Worm (Caenorhabditis elegans) whole organism, mixed stage, embryonic: ENCODE results near the gene fbxb-106.

Experiments
- elt-1 ChIP-seq: sonication (generic microtip); optimal IDR thresholded peaks from 2 replicates; lab custom pipeline; 2017; ENCODE audit warnings: missing genetic modification characterization, mild to moderate bottlenecking, missing compliant biosample characterization, antibody characterized with exemption, moderate library complexity, borderline replicate concordance; ENCODE audit not compliant: insufficient read depth
- flh-1 ChIP-seq: fragments of 200-800 bp; sonication (Bioruptor generic); optimal IDR thresholded peaks from 2 replicates; lab custom pipeline; 2018; ENCODE audit warnings: mild to moderate bottlenecking, missing genetic modification characterization, moderate library complexity, missing compliant biosample characterization
- nhr-12 ChIP-seq: fragments of 150-350 bp; optimal IDR thresholded peaks from 2 replicates; lab custom pipeline; 2014; ENCODE audit warnings: missing biosample characterization, missing genetic modification characterization
- nhr-237 ChIP-seq: fragments of 150-350 bp; optimal IDR thresholded peaks from 2 replicates; lab custom pipeline; 2014; ENCODE audit warnings: missing biosample characterization, missing genetic modification characterization
- nhr-28 ChIP-seq: fragments of 150-350 bp; optimal IDR thresholded peaks from 2 replicates; lab custom pipeline; 2014; ENCODE audit warnings: missing biosample characterization, missing genetic modification characterization
- nhr-76 ChIP-seq: sonication (generic microtip); optimal IDR thresholded peaks from 2 replicates; lab custom pipeline; 2017; ENCODE audit warnings: missing biosample characterization, missing genetic modification characterization
- pha-4 ChIP-seq: fragments of 150-350 bp; optimal IDR thresholded peaks from 2 replicates; lab custom pipeline; 2018; ENCODE audit warnings: missing biosample characterization, missing genetic modification reagents, missing genetic modification characterization
- unc-120 ChIP-seq: sonication (generic microtip); optimal IDR thresholded peaks from 2 replicates; lab custom pipeline; 2017; ENCODE audit warnings: missing genetic modification characterization, missing compliant biosample characterization; ENCODE audit not compliant: poor library complexity, severe bottlenecking
- unc-39 ChIP-seq: fragments of 150-350 bp; optimal IDR thresholded peaks from 2 replicates; lab custom pipeline; 2014; ENCODE audit warnings: missing biosample characterization, missing genetic modification characterization
- unc-62 ChIP-seq: fragments of 150-350 bp; optimal IDR thresholded peaks from 2 replicates; lab custom pipeline; 2014; ENCODE audit warnings: missing biosample characterization, missing genetic modification reagents, missing genetic modification characterization
- ztf-11 ChIP-seq: fragments of 150-350 bp; optimal IDR thresholded peaks from 2 replicates; lab custom pipeline; 2014; ENCODE audit warnings: missing biosample characterization, missing genetic modification characterization

- no peak for TF ChIP-seq ztf-11 (tag; lab: Kevin White, UChicago)
- no peak for TF ChIP-seq unc-62 (GFP tag; lab: Kevin White, UChicago)
- TF ChIP-seq nhr-76 (tag; lab: Kevin White, UChicago) = no peak
- no peak for TF ChIP-seq nhr-12 (tag; lab: Kevin White, UChicago)
- no peak for TF ChIP-seq unc-39 (tag; lab: Kevin White, UChicago)
- no peak for TF ChIP-seq nhr-237 (tag; lab: Kevin White, UChicago)
- no peak for TF ChIP-seq unc-120
- TF ChIP-seq flh-1 (GFP tag; lab: Kevin White, UChicago) = no peak
- no peak for TF ChIP-seq pha-4 (tag; lab: Kevin White, UChicago)
- TF ChIP-seq elt-1 = no peak
- TF ChIP-seq nhr-28 (tag; lab: Kevin White, UChicago) = no peak
Measured at ce11 chrII:2804949-2805348, 42.7 kb downstream of the fbxb-106 start.
